Worm (Caenorhabditis elegans) whole organism, dauer: ENCODE measurements around the gene srpa-72.

ENCODE experiments used
- unc-62 ChIP-seq: sonication (generic microtip); optimal IDR thresholded peaks from 2 replicates; lab custom pipeline; 2017; ENCODE audit warnings: missing biosample characterization, missing genetic modification reagents, missing genetic modification characterization

The srpa-72 gene

ce11 chrII:2787031-2787512 is at the start of gene srpa-72, which contains the start of gene F08D12.12:
TSS of gene srpa-72 (plus strand) at chrII:2787481.
TSS of gene F08D12.12 (minus strand) at chrII:2787081.
- TF ChIP-seq unc-62: no peak

DNA sequence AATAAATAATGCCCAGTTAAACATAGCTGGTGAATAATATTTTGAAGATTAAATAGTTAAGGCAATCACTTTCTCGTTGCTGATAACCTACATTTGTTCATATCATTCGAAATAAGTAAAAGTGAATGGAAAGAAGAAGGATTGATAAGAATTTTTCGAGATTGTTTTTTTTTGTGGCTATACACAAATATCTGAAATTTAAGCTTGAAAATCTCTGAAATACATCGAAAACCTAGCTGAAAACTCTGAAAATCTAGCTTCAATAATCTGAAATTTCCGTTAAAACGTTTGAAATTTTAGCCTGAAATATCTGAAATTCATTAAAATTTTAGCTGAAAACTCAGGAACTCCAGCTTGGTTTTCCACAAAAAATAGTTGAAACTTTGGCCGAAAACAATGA is 47.7 kb upstream of the srpa-72 start, which contains the start of gene T05A8.6:
Gene T05A8.6, minus strand, starts transcription at position 101 of the 400 bp plus-strand sequence.
- no peak for TF ChIP-seq unc-62

- no peak for TF ChIP-seq unc-62
Observed at ce11 chrII:2741405-2741804, 45.9 kb upstream of the srpa-72 start.

DNA sequence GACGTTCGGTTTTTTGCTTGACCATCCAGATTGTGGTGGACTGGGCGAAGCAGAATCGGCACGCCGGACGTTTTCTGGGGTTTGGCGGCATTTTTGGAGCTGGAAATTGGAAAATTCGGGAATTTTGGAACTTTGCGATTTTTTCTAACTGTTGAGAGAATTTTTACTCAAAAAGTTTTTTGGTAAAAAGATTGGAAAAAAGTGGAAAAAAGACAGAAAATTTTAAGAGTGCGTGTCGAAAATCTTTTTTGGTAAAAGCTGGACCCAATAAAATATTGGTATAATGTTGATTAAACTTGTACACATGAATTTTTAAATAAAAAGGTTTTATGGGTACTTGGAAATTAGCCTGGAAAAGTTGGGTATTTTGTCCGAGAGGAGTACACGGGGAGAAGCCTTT is 45.0 kb upstream of the srpa-72 start, which contains the start of gene T05A8.7:
Gene T05A8.7, minus strand, starts transcription at position 101 of the 400 bp plus-strand sequence.
- no peak for TF ChIP-seq unc-62

- TF ChIP-seq unc-62: no peak
Observed at ce11 chrII:2747956-2748621, 39.2 kb upstream of the srpa-72 start.

ce11 chrII:2749595-2750048 is 37.7 kb upstream of the srpa-72 start, which contains the start of gene F29A7.4:
TSS of gene F29A7.4 (plus strand) at chrII:2749998.
- TF ChIP-seq unc-62: no peak

ce11 chrII:2751278-2751677 is 36.0 kb upstream of the srpa-72 start:
- no peak for TF ChIP-seq unc-62

DNA sequence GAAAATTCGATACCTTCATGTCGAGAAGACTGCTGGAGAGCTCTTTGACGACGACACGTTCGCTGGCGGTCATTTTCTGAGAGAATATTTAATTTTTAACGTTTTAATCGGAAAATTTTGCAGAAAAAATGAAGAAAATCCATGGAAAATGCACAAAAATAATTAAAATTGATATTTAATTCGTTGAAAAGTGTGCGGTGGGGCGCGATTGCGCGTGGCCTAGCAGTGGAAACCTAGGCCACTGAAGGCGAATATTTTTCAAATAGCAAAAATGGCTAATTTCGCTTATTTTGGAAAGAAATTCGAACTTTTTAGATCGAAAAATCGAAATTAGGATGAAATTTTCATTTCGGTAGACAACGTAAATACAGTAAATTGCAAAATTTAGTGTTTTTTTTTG is 34.7 kb upstream of the srpa-72 start, which contains the start of gene F29A7.6:
Gene F29A7.6, minus strand, starts transcription at position 76 of the 400 bp plus-strand sequence.
- no peak for TF ChIP-seq unc-62

ce11 chrII:2752999-2753398 is 34.3 kb upstream of the srpa-72 start, which contains the start of gene F29A7.3:
TSS of gene F29A7.3 (plus strand) at chrII:2753299.
- TF ChIP-seq unc-62: no peak

DNA sequence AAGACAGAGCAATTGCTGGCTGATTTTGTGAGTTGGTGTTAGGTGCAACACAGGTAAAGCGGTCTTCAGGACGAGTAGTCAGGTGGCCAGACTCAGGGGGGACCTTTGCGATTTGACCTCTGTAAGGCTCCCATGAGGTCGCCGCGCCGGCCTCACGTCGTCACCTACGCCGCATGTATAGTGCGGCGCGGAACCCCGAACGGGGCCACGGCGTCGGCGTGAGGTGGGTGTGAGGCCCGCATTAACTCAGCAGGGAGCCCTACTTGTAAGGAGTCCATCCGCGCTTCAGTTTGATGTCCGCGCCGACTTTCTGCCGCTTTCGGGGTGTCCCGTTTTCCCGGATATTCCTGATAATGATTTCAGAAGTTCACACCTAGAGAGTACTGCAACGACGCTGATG is 32.7 kb upstream of the srpa-72 start:
- TF ChIP-seq unc-62: no peak

- TF ChIP-seq unc-62: no peak
Observed at ce11 chrII:2756351-2756750, 30.9 kb upstream of the srpa-72 start.

ce11 chrII:2757954-2758353 is 29.3 kb upstream of the srpa-72 start, which contains the start of gene F29A7.8:
TSS of gene F29A7.8 (minus strand) at chrII:2758054.
- TF ChIP-seq unc-62: no peak

ce11 chrII:2758476-2758875 is 28.8 kb upstream of the srpa-72 start, which contains the start of gene fbxb-107:
TSS of gene fbxb-107 (plus strand) at chrII:2758772.
- TF ChIP-seq unc-62: no peak

DNA sequence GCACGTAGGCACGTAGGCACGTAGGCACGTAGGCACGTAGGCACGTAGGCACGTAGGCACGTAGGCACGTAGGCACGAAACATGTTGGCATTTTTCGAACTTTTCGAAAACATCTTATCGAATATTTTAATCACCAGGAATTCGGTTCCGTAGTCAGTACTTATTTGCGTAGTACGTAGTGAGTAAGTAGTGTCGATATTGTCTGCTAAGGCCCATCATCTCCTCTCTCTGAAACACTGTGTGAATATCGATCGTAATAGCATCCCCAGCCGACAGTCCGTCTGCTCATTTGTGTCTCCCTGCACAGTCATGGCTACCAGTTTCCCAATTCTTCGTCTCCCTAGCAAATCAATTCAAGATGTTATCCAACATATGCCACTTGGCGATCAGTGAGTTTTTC is 25.2 kb upstream of the srpa-72 start, which contains the start of gene fbxb-106:
Gene fbxb-106, plus strand, starts transcription at position 301 of the 400 bp plus-strand sequence.
- TF ChIP-seq unc-62: no peak

- no peak for TF ChIP-seq unc-62
Observed at ce11 chrII:2764664-2765063, 22.6 kb upstream of the srpa-72 start, which contains the start of gene fbxb-108. TSS of gene fbxb-108 (plus strand) at chrII:2764964.

- TF ChIP-seq unc-62: no peak
Observed at ce11 chrII:2766331-2766730, 20.9 kb upstream of the srpa-72 start, which contains the start of gene F08D12.15. TSS of gene F08D12.15 (plus strand) at chrII:2766631.

DNA sequence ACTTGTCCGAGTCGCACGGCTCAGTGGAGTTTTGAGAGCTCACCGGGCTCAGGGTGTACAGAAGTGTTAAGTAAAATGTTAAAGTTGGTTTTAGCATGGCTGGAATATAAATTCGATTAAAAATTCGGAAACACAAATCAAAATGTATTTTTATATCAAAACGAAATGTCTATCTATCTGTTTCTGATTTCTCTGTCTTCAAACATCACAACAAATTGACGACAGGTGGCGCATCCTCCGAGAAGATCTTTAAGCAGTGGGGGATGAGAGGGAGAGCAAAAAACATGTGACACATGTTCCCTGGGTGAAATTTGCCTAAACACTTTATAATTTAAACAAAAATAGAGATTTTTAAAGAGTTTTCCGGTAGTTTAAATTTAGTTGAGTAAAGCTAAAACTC is 18.3 kb upstream of the srpa-72 start, which contains the start of gene F08D12.7:
Gene F08D12.7, minus strand, starts transcription at position 101 of the 400 bp plus-strand sequence.
- TF ChIP-seq unc-62: no peak

DNA sequence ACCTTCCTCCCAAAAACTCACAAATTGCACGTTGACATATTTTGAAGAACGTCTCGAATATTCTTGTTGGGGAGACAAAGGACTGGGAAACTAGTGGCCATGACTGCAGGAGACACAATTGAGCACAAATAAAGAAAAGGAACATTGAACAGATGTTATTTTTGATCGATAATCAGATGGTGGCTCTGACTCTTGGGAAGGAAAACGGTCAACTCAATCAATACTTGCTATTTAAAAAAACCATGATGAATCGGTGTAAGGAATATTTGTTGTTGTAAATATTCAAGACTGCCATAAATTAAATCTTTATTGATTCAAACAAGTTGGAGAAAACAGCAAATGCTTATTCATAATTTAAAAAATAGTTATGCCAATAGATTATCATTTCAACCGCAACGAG is 16.5 kb upstream of the srpa-72 start, which contains the start of gene fbxb-105:
Gene fbxb-105, minus strand, starts transcription at position 101 of the 400 bp plus-strand sequence.
- TF ChIP-seq unc-62: no peak
